Worm (Caenorhabditis elegans): ENCODE results near the gene lbp-3.
A peak's percentile ranks its signal among the peaks of the same experiment; 100 is the strongest.

The lbp-3 gene

ce11 chrX:3256784-3257493, at the start of gene lbp-3:
TSS of gene lbp-3 (plus strand) at chrX:3257372.
- no peak for TF ChIP-seq ceh-100 (GFP tag; IDR thresholded peaks at IDR 0.05)
- TF ChIP-seq F22D6.2 (tag; optimal IDR thresholded peaks at IDR 0.05), result no peak
- peak; percentile 93 for TF ChIP-seq nhr-80 (tag; optimal IDR thresholded peaks at IDR 0.05)

ce11 chrX:3209523-3209922, 47.6 kb upstream of the lbp-3 start, which contains the start of gene F28B4.4:
TSS of gene F28B4.4 (minus strand) at chrX:3209623.
- no peak for TF ChIP-seq tbx-9 (tag; optimal IDR thresholded peaks at IDR 0.05; ENCODE audit: borderline replicate concordance)
- no peak for TF ChIP-seq hmg-1.2 (GFP tag; IDR thresholded peaks at IDR 0.05)
- TF ChIP-seq C06A6.2 (GFP tag; conservative IDR thresholded peaks at IDR 0.05), result no peak
- no peak for TF ChIP-seq ztf-6 (GFP tag; IDR thresholded peaks at IDR 0.05)
- no peak for TF ChIP-seq lin-40 (tag; optimal IDR thresholded peaks at IDR 0.05)
- TF ChIP-seq lag-1 (GFP tag; IDR thresholded peaks at IDR 0.05), result no peak
- TF ChIP-seq F55B11.4 (tag; optimal IDR thresholded peaks at IDR 0.05; ENCODE audit: borderline replicate concordance, insufficient read depth), result no peak
- no peak for TF ChIP-seq F22D6.2 (tag; optimal IDR thresholded peaks at IDR 0.05)
- no peak for TF ChIP-seq let-607 (tag; optimal IDR thresholded peaks at IDR 0.05)
- TF ChIP-seq tlf-1 (GFP tag; optimal IDR thresholded peaks at IDR 0.05), result no peak
- no peak for TF ChIP-seq egl-18 (GFP tag; IDR thresholded peaks at IDR 0.05)

DNA sequence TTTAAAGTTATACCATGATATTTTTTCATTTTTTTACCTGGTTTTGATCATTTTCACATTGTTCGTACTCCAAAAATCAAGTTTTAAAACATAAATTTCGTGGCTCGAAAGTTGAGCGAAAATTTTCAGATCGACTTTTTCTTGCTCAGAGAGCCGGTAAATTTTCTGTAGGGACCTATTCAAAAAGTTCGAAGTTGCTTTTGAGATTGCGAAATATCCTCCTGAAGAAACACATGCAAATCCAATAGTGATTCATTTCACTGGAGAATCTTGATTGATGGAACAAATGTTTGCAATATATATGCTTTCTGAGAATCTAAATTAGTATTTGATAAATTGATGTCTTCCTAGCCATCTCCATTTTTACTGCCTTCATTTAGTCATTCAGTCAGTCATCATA, 40.5 kb upstream of the lbp-3 start:
- TF ChIP-seq cebp-1 (GFP tag; IDR thresholded peaks at IDR 0.05) (no peak), cebp-1 (tag; optimal IDR thresholded peaks at IDR 0.05) (peak; percentile 80), let-607 (tag; optimal IDR thresholded peaks at IDR 0.05) (no peak)

ce11 chrX:3218040-3218795, 39.0 kb upstream of the lbp-3 start:
- TF ChIP-seq xnd-1 (tag; optimal IDR thresholded peaks at IDR 0.05) (no peak), Y56A3A.18 (GFP tag; IDR thresholded peaks at IDR 0.05) (no peak), C06A6.2 (GFP tag; conservative IDR thresholded peaks at IDR 0.05) (no peak), attf-5 (GFP tag; optimal IDR thresholded peaks at IDR 0.05) (no peak), nhr-80 (tag; optimal IDR thresholded peaks at IDR 0.05) (peak; percentile 42), lsl-1 (GFP tag; optimal IDR thresholded peaks at IDR 0.05) (no peak), akir-1 (GFP tag; optimal IDR thresholded peaks at IDR 0.05) (no peak), ztf-28 (GFP tag; IDR thresholded peaks at IDR 0.05) (no peak), zfh-2 (GFP tag; conservative IDR thresholded peaks at IDR 0.05) (peak; percentile 84), nfyb-1 (GFP tag; IDR thresholded peaks at IDR 0.05) (no peak), chd-7 (tag; optimal IDR thresholded peaks at IDR 0.05) (no peak), madf-3 (GFP tag; IDR thresholded peaks at IDR 0.05) (no peak), F10E7.11 (tag; optimal IDR thresholded peaks at IDR 0.05) (no peak), hlh-12 (tag; optimal IDR thresholded peaks at IDR 0.05) (no peak), ceh-40 (GFP tag; IDR thresholded peaks at IDR 0.05) (no peak), unc-130 (GFP tag; optimal IDR thresholded peaks at IDR 0.05) (no peak), dox-1 (GFP tag; IDR thresholded peaks at IDR 0.05) (0 out of 2 replicates have a peak, but pooled peaks have one; percentile 26), ztf-26 (tag; optimal IDR thresholded peaks at IDR 0.05) (no peak), unc-62 (GFP tag; optimal IDR thresholded peaks at IDR 0.05) (no peak)

All from whole organism, young adult.